Worm (Caenorhabditis elegans) whole organism, late embryonic: ENCODE data around the gene orc-1.

Experiments
- C08G9.2 ChIP-seq: sonication (generic microtip); optimal IDR thresholded peaks from 2 replicates; lab custom pipeline; 2016; ENCODE audit warnings: mild to moderate bottlenecking, missing genetic modification characterization, moderate library complexity, missing compliant biosample characterization
- F13H6.1 ChIP-seq: sonication (generic microtip); optimal IDR thresholded peaks from 2 replicates; lab custom pipeline; 2016; ENCODE audit warnings: missing genetic modification characterization, missing compliant biosample characterization
- T23F11.4 ChIP-seq: fragments of 200-800 bp; sonication (Bioruptor generic); optimal IDR thresholded peaks from 2 replicates; lab custom pipeline; 2018; ENCODE audit warnings: mild to moderate bottlenecking, missing genetic modification characterization, missing compliant biosample characterization
- ama-1 ChIP-seq: fragments of 150-350 bp; optimal IDR thresholded peaks from 2 replicates; lab custom pipeline; 2014
- ceh-14 ChIP-seq: sonication (generic microtip); optimal IDR thresholded peaks from 2 replicates; lab custom pipeline; 2016; ENCODE audit warnings: missing genotype, missing genetic modification characterization, missing compliant biosample characterization
- ceh-18 ChIP-seq: sonication (generic microtip); optimal IDR thresholded peaks from 2 replicates; lab custom pipeline; 2016; ENCODE audit warnings: missing genetic modification characterization, missing compliant biosample characterization
- ceh-19 ChIP-seq: fragments of 200-800 bp; sonication (Bioruptor generic); optimal IDR thresholded peaks from 2 replicates; lab custom pipeline; 2018; ENCODE audit warnings: mild to moderate bottlenecking, missing genetic modification characterization, missing compliant biosample characterization
- ceh-2 ChIP-seq: sonication (generic microtip); optimal IDR thresholded peaks from 2 replicates; lab custom pipeline; 2016; ENCODE audit warnings: missing genotype, missing genetic modification characterization, missing compliant biosample characterization
- ceh-24 ChIP-seq: sonication (generic microtip); optimal IDR thresholded peaks from 2 replicates; lab custom pipeline; 2016; ENCODE audit warnings: mild to moderate bottlenecking, missing genetic modification characterization, missing compliant biosample characterization
- ceh-30 ChIP-seq: fragments of 150-350 bp; optimal IDR thresholded peaks from 2 replicates; lab custom pipeline; 2014; ENCODE audit warnings: missing biosample characterization, missing genetic modification characterization
- ceh-31 ChIP-seq: sonication (generic microtip); optimal IDR thresholded peaks from 2 replicates; lab custom pipeline; 2016; ENCODE audit warnings: missing genetic modification characterization, missing compliant biosample characterization
- ceh-34 ChIP-seq: sonication (generic microtip); optimal IDR thresholded peaks from 2 replicates; lab custom pipeline; 2016; ENCODE audit warnings: mild to moderate bottlenecking, missing genetic modification characterization, missing compliant biosample characterization
- ceh-6 ChIP-seq: fragments of 200-800 bp; sonication (Bioruptor generic); optimal IDR thresholded peaks from 2 replicates; lab custom pipeline; 2018; ENCODE audit warnings: mild to moderate bottlenecking, missing genetic modification characterization, missing compliant biosample characterization
- dmd-4 ChIP-seq: sonication (generic microtip); optimal IDR thresholded peaks from 2 replicates; lab custom pipeline; 2016; ENCODE audit warnings: borderline replicate concordance, missing genetic modification characterization, missing compliant biosample characterization
- dve-1 ChIP-seq: sonication (generic microtip); optimal IDR thresholded peaks from 2 replicates; lab custom pipeline; 2017; ENCODE audit warnings: antibody characterized with exemption, mild to moderate bottlenecking, missing genetic modification characterization, missing compliant biosample characterization
- elt-2 ChIP-seq: sonication (generic microtip); optimal IDR thresholded peaks from 2 replicates; lab custom pipeline; 2016; ENCODE audit warnings: missing genetic modification reagents, missing genetic modification characterization, missing compliant biosample characterization
- elt-4 ChIP-seq: sonication (generic microtip); optimal IDR thresholded peaks from 2 replicates; lab custom pipeline; 2016; ENCODE audit warnings: missing genetic modification characterization, missing compliant biosample characterization
- ets-4 ChIP-seq: sonication (generic microtip); optimal IDR thresholded peaks from 2 replicates; lab custom pipeline; 2016; ENCODE audit warnings: missing genetic modification characterization, missing compliant biosample characterization
- eyg-1 ChIP-seq: sonication (generic microtip); optimal IDR thresholded peaks from 2 replicates; lab custom pipeline; 2016; ENCODE audit warnings: missing genotype, missing genetic modification characterization, missing compliant biosample characterization
- fax-1 ChIP-seq: sonication (generic microtip); optimal IDR thresholded peaks from 2 replicates; lab custom pipeline; 2016; ENCODE audit warnings: missing genotype, missing genetic modification characterization, missing compliant biosample characterization
- fkh-10 ChIP-seq: fragments of 150-350 bp; optimal IDR thresholded peaks from 2 replicates; lab custom pipeline; 2014; ENCODE audit warnings: missing biosample characterization, missing genetic modification reagents, missing genetic modification characterization
- fkh-6 ChIP-seq: sonication (generic microtip); optimal IDR thresholded peaks from 2 replicates; lab custom pipeline; 2016; ENCODE audit warnings: missing genetic modification characterization, missing compliant biosample characterization
- gmeb-2 ChIP-seq: sonication (generic microtip); optimal IDR thresholded peaks from 2 replicates; lab custom pipeline; 2016; ENCODE audit warnings: missing genetic modification characterization, inconsistent platforms, missing compliant biosample characterization
- hlh-13 ChIP-seq: fragments of 200-800 bp; sonication (Bioruptor generic); optimal IDR thresholded peaks from 2 replicates; lab custom pipeline; 2018; ENCODE audit warnings: mild to moderate bottlenecking, missing genetic modification characterization, missing compliant biosample characterization
- hlh-15 ChIP-seq: sonication (generic microtip); optimal IDR thresholded peaks from 2 replicates; lab custom pipeline; 2016; ENCODE audit warnings: missing genetic modification characterization, missing compliant biosample characterization
- hlh-30 ChIP-seq: sonication (generic microtip); optimal IDR thresholded peaks from 2 replicates; lab custom pipeline; 2017; ENCODE audit warnings: antibody characterized with exemption, missing genetic modification characterization, missing compliant biosample characterization; ENCODE audit not compliant: insufficient read depth
- hlh-8 ChIP-seq: sonication (generic microtip); optimal IDR thresholded peaks from 2 replicates; lab custom pipeline; 2016; ENCODE audit warnings: missing genotype, missing genetic modification characterization, missing compliant biosample characterization
- lim-6 ChIP-seq: sonication (generic microtip); optimal IDR thresholded peaks from 2 replicates; lab custom pipeline; 2016; ENCODE audit warnings: missing genetic modification characterization, missing compliant biosample characterization
- mec-3 ChIP-seq: sonication (generic microtip); optimal IDR thresholded peaks from 2 replicates; lab custom pipeline; 2016; ENCODE audit warnings: borderline replicate concordance, missing genetic modification characterization, missing compliant biosample characterization
- nfya-1 ChIP-seq: sonication (generic microtip); optimal IDR thresholded peaks from 2 replicates; lab custom pipeline; 2017; ENCODE audit warnings: missing genetic modification characterization, mild to moderate bottlenecking, missing compliant biosample characterization, antibody characterized with exemption, moderate library complexity
- nhr-11 ChIP-seq: fragments of 150-350 bp; optimal IDR thresholded peaks from 2 replicates; lab custom pipeline; 2014; ENCODE audit warnings: missing biosample characterization, missing genetic modification characterization
- nhr-232 ChIP-seq: sonication (generic microtip); optimal IDR thresholded peaks from 2 replicates; lab custom pipeline; 2016; ENCODE audit warnings: missing genetic modification characterization, missing compliant biosample characterization
- npax-4 ChIP-seq: sonication (generic microtip); optimal IDR thresholded peaks from 2 replicates; lab custom pipeline; 2016; ENCODE audit warnings: missing genetic modification characterization, missing compliant biosample characterization
- odd-2 ChIP-seq: sonication (generic microtip); optimal IDR thresholded peaks from 2 replicates; lab custom pipeline; 2017; ENCODE audit warnings: antibody characterized with exemption, mild to moderate bottlenecking, missing genetic modification characterization, missing compliant biosample characterization
- pag-3 ChIP-seq: sonication (generic microtip); optimal IDR thresholded peaks from 2 replicates; lab custom pipeline; 2016; ENCODE audit warnings: missing compliant biosample characterization, missing genetic modification characterization, borderline replicate concordance
- pat-9 ChIP-seq: fragments of 200-800 bp; sonication (Bioruptor generic); optimal IDR thresholded peaks from 2 replicates; lab custom pipeline; 2018; ENCODE audit warnings: mild to moderate bottlenecking, missing genetic modification characterization, moderate library complexity, missing compliant biosample characterization
- pha-4 ChIP-seq: fragments of 150-350 bp; optimal IDR thresholded peaks from 2 replicates; lab custom pipeline; 2018; ENCODE audit warnings: missing biosample characterization, missing genetic modification reagents, missing genetic modification characterization
- pqm-1 ChIP-seq: sonication (generic microtip); optimal IDR thresholded peaks from 2 replicates; lab custom pipeline; 2016; ENCODE audit warnings: missing genetic modification characterization, missing compliant biosample characterization
- ref-2 ChIP-seq: sonication (generic microtip); optimal IDR thresholded peaks from 2 replicates; lab custom pipeline; 2016; ENCODE audit warnings: missing genetic modification characterization, missing compliant biosample characterization
- rnt-1 ChIP-seq: sonication (generic microtip); optimal IDR thresholded peaks from 2 replicates; lab custom pipeline; 2016; ENCODE audit warnings: missing genetic modification characterization, missing compliant biosample characterization
- sdc-2 ChIP-seq: sonication (generic microtip); optimal IDR thresholded peaks from 2 replicates; lab custom pipeline; 2016; ENCODE audit warnings: missing genotype, missing genetic modification characterization, missing compliant biosample characterization
- sox-2 ChIP-seq: fragments of 200-800 bp; sonication (Bioruptor generic); IDR thresholded peaks from 2 replicates; pipeline ENCODE4 v1.3.6; 2022; ENCODE audit warnings: missing genetic modification reagents, missing genetic modification characterization, missing compliant biosample characterization
- sox-4 ChIP-seq: sonication (generic microtip); optimal IDR thresholded peaks from 2 replicates; lab custom pipeline; 2017; ENCODE audit warnings: mild to moderate bottlenecking, missing genetic modification characterization, inconsistent platforms, missing compliant biosample characterization
- tbx-2 ChIP-seq: sonication (generic microtip); optimal IDR thresholded peaks from 2 replicates; lab custom pipeline; 2016; ENCODE audit warnings: missing genetic modification characterization, missing compliant biosample characterization
- tbx-7 ChIP-seq: sonication (generic microtip); optimal IDR thresholded peaks from 2 replicates; lab custom pipeline; 2016; ENCODE audit warnings: missing genotype, missing genetic modification characterization, missing compliant biosample characterization
- ttx-3 ChIP-seq: sonication (generic microtip); optimal IDR thresholded peaks from 2 replicates; lab custom pipeline; 2016; ENCODE audit warnings: missing genetic modification reagents, missing genetic modification characterization, missing compliant biosample characterization
- unc-3 ChIP-seq, 2 experiments: fragments of 200-800 bp in 1 of 2; sonication (Bioruptor generic) in 1 of 2; sonication (generic microtip) in 1 of 2; conservative IDR thresholded peaks in 1 of 2; optimal IDR thresholded peaks in 1 of 2; 2 replicates each; pipeline versions ENCODE4 v1.3.6 to Lab custom; 2016 to 2022; ENCODE audit warnings: missing compliant biosample characterization in 2 of 2, missing genetic modification characterization in 2 of 2, missing genetic modification reagents in 1 of 2
- unc-42 ChIP-seq: sonication (generic microtip); optimal IDR thresholded peaks from 2 replicates; lab custom pipeline; 2016; ENCODE audit warnings: missing genotype, missing genetic modification characterization, missing compliant biosample characterization
- unc-55 ChIP-seq: sonication (generic microtip); optimal IDR thresholded peaks from 2 replicates; lab custom pipeline; 2017; ENCODE audit warnings: missing biosample characterization, missing genetic modification reagents, missing genetic modification characterization
- unc-86 ChIP-seq: sonication (generic microtip); optimal IDR thresholded peaks from 2 replicates; lab custom pipeline; 2016; ENCODE audit warnings: missing genetic modification characterization, missing compliant biosample characterization
- zip-5 ChIP-seq: sonication (generic microtip); optimal IDR thresholded peaks from 2 replicates; lab custom pipeline; 2016; ENCODE audit warnings: missing genetic modification characterization, missing compliant biosample characterization

The orc-1 gene

ce11 chrIII:10621208-10621607 lies 21.7 kb upstream of the orc-1 start, which contains the start of the genes lron-10 and hpr-9:
TSS of gene lron-10 (minus strand) at chrIII:10621369.
TSS of gene hpr-9 (plus strand) at chrIII:10621551.
- no peak for TF ChIP-seq pat-9 (tag; lab: Kevin White, UChicago)
- no peak for TF ChIP-seq pag-3 (tag; lab: Kevin White, UChicago)
- no peak for TF ChIP-seq npax-4
- TF ChIP-seq elt-2 (tag; lab: Kevin White, UChicago), result peak; percentile 23
- TF ChIP-seq ttx-3, result no peak
- no peak for TF ChIP-seq ceh-24 (tag; lab: Kevin White, UChicago)
- TF ChIP-seq odd-2 (tag; lab: Kevin White, UChicago), result no peak
- TF ChIP-seq ceh-31 (tag; lab: Kevin White, UChicago), result peak; percentile 83
- TF ChIP-seq ceh-18, result no peak
- peak; percentile 50 for TF ChIP-seq fkh-6 (tag; lab: Kevin White, UChicago)
- TF ChIP-seq ceh-19, result no peak
- TF ChIP-seq sox-2, result no peak
- TF ChIP-seq ceh-34, result peak; percentile 42
- peak; percentile 3 for TF ChIP-seq rnt-1
- no peak for TF ChIP-seq dmd-4 (tag; lab: Kevin White, UChicago)
- no peak for TF ChIP-seq hlh-13 (GFP tag; lab: Kevin White, UChicago)
- TF ChIP-seq lim-6 (tag; lab: Kevin White, UChicago), result no peak
- TF ChIP-seq nhr-232 (tag; lab: Kevin White, UChicago), result no peak
- TF ChIP-seq sdc-2, result no peak
- TF ChIP-seq ets-4 (tag; lab: Kevin White, UChicago), result peak; percentile 82
- peak; percentile 10 for TF ChIP-seq hlh-8 (tag; lab: Kevin White, UChicago)
- TF ChIP-seq gmeb-2, result no peak
- no peak for TF ChIP-seq fkh-10 (GFP tag; lab: Kevin White, UChicago)
- no peak for TF ChIP-seq hlh-15 (tag; lab: Kevin White, UChicago)
- no peak for TF ChIP-seq ceh-6 (GFP tag; lab: Kevin White, UChicago)
- no peak for TF ChIP-seq ceh-30
- TF ChIP-seq nfya-1 (tag; lab: Kevin White, UChicago), result no peak
- TF ChIP-seq mec-3 (tag; lab: Kevin White, UChicago), result peak; percentile 60
- no peak for TF ChIP-seq T23F11.4
- peak; percentile 57 for TF ChIP-seq F13H6.1
- peak; percentile 84 for TF ChIP-seq tbx-2 (tag; lab: Kevin White, UChicago)
- no peak for TF ChIP-seq pqm-1 (tag; lab: Kevin White, UChicago)
- TF ChIP-seq elt-4 (tag; lab: Kevin White, UChicago), result no peak
- no peak for TF ChIP-seq unc-3 (GFP tag; conservative IDR thresholded peaks at IDR 0.05; lab: Robert Waterston, UW)
- peak; percentile 34 for TF ChIP-seq unc-3 (tag; optimal IDR thresholded peaks at IDR 0.05; lab: Kevin White, UChicago)
- no peak for TF ChIP-seq nhr-11 (tag; lab: Kevin White, UChicago)
- TF ChIP-seq tbx-7 (tag; lab: Kevin White, UChicago), result peak; percentile 79
- peak; percentile 55 for TF ChIP-seq zip-5 (tag; lab: Kevin White, UChicago)
- no peak for TF ChIP-seq ama-1 (lab: Kevin White, UChicago)
- peak; percentile 6 for TF ChIP-seq ref-2
- peak; percentile 12 for TF ChIP-seq ceh-14
- TF ChIP-seq ceh-2, result peak; percentile 80
- TF ChIP-seq fax-1, result peak; percentile 33
- peak; percentile 8 for TF ChIP-seq dve-1
- TF ChIP-seq sox-4, result no peak
- TF ChIP-seq unc-42, result no peak
- TF ChIP-seq hlh-30 (tag; lab: Kevin White, UChicago), result no peak
- no peak for TF ChIP-seq unc-55 (GFP tag; lab: Kevin White, UChicago)
- TF ChIP-seq unc-86, result no peak
- TF ChIP-seq C08G9.2 (tag; lab: Kevin White, UChicago), result peak; percentile 87
- no peak for TF ChIP-seq pha-4 (tag; lab: Kevin White, UChicago)
- TF ChIP-seq eyg-1 (tag; lab: Kevin White, UChicago), result no peak
